Worm (Caenorhabditis elegans): ENCODE measurements around the gene F38C2.7.

- no peak for TF ChIP-seq nhr-77 (tag; optimal IDR thresholded peaks at IDR 0.05)
- TF ChIP-seq lin-15B (tag; optimal IDR thresholded peaks at IDR 0.05): no peak
Measured at ce11 chrIV:16230464-16230863, 46.7 kb downstream of the F38C2.7 start.
